Fruit fly (Drosophila melanogaster) S2 (cell line): ENCODE measurements around the gene CG13362.

ENCODE experiments used
- CG8478 ChIP-seq: fragments of >200 bp; optimal IDR thresholded peaks from 2 replicates; lab custom pipeline; 2018
- CTCF ChIP-seq, 2 experiments: fragments of >200 bp; optimal IDR thresholded peaks; 2 replicates each; lab custom pipeline; 2018

DNA sequence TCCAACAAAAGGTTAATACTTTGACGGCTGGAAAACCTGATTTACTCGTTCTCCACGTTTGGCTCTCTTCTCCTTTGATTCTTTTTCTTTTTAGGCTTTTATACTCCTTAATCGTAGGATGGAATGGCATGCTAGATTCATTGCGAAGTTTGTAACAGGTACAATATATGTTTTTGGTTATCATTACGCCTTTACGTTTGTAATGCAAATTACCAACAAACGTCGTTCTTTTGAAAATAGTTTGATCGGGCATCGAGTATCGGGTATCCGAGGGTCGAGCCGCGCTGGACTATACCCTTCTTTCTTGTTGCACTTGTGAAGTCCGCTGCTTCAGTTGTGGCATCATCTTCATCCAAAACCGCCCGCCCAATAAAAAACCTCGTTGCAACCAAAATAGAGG is 39.2 kb downstream of the CG13362 start:
- TF ChIP-seq CG8478 (lab: Kevin White, UChicago) (no peak), CTCF (optimal IDR thresholded peaks at IDR 0.05; lab: Kevin White, UChicago) (no peak)
